Worm (Caenorhabditis elegans) whole organism, late embryonic: Measurements from ENCODE around the gene spig-9.

Experiments used
- ceh-30 ChIP-seq: fragments of 150-350 bp; optimal IDR thresholded peaks from 2 replicates; lab custom pipeline; 2014; ENCODE audit warnings: missing biosample characterization, missing genetic modification characterization
- dmd-4 ChIP-seq: sonication (generic microtip); optimal IDR thresholded peaks from 2 replicates; lab custom pipeline; 2016; ENCODE audit warnings: borderline replicate concordance, missing genetic modification characterization, missing compliant biosample characterization
- fkh-10 ChIP-seq: fragments of 150-350 bp; optimal IDR thresholded peaks from 2 replicates; lab custom pipeline; 2014; ENCODE audit warnings: missing biosample characterization, missing genetic modification reagents, missing genetic modification characterization
- nfya-1 ChIP-seq: sonication (generic microtip); optimal IDR thresholded peaks from 2 replicates; lab custom pipeline; 2017; ENCODE audit warnings: missing genetic modification characterization, mild to moderate bottlenecking, missing compliant biosample characterization, antibody characterized with exemption, moderate library complexity
- nhr-11 ChIP-seq: fragments of 150-350 bp; optimal IDR thresholded peaks from 2 replicates; lab custom pipeline; 2014; ENCODE audit warnings: missing biosample characterization, missing genetic modification characterization
- nhr-232 ChIP-seq: sonication (generic microtip); optimal IDR thresholded peaks from 2 replicates; lab custom pipeline; 2016; ENCODE audit warnings: missing genetic modification characterization, missing compliant biosample characterization
- pqm-1 ChIP-seq: sonication (generic microtip); optimal IDR thresholded peaks from 2 replicates; lab custom pipeline; 2016; ENCODE audit warnings: missing genetic modification characterization, missing compliant biosample characterization
- syd-9 ChIP-seq: sonication (generic microtip); optimal IDR thresholded peaks from 2 replicates; lab custom pipeline; 2016; ENCODE audit warnings: mild to moderate bottlenecking, missing genetic modification characterization, moderate library complexity, missing compliant biosample characterization
- tbx-2 ChIP-seq: sonication (generic microtip); optimal IDR thresholded peaks from 2 replicates; lab custom pipeline; 2016; ENCODE audit warnings: missing genetic modification characterization, missing compliant biosample characterization
- unc-42 ChIP-seq: sonication (generic microtip); optimal IDR thresholded peaks from 2 replicates; lab custom pipeline; 2016; ENCODE audit warnings: missing genotype, missing genetic modification characterization, missing compliant biosample characterization
- unc-86 ChIP-seq: sonication (generic microtip); optimal IDR thresholded peaks from 2 replicates; lab custom pipeline; 2016; ENCODE audit warnings: missing genetic modification characterization, missing compliant biosample characterization

DNA sequence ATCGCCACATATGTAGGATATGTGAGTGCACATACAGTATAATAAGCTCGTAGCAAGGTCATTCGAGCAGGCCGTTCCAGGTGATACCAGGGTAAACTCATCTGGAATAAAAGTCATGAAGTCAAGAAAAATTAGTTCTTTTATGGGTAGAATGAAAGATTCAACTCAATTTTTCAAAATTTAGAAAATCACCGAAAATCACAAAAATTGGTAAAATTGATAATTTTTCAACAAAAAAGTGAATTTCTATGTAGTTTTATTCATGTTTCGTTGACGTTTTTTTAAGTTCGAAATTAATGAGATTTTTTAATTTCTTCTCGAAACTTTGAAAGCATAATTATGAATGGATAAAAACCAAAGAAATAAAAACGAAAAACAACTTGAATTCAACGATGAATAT is 10.0 kb upstream of the spig-9 start, which contains the start of gene F53F4.16:
- TF ChIP-seq pqm-1 (no peak), nhr-11 (tag; lab: Kevin White, UChicago) (no peak), nfya-1 (tag; lab: Kevin White, UChicago) (no peak), nhr-232 (tag; lab: Kevin White, UChicago) (no peak), unc-86 (tag; lab: Kevin White, UChicago) (no peak), unc-42 (tag; lab: Kevin White, UChicago) (no peak), ceh-30 (tag; lab: Kevin White, UChicago) (no peak), fkh-10 (GFP tag; lab: Kevin White, UChicago) (no peak), syd-9 (tag; lab: Kevin White, UChicago) (no peak), tbx-2 (no peak), dmd-4 (tag; lab: Kevin White, UChicago) (no peak)
